Worm (Caenorhabditis elegans): ENCODE data around the gene tceb-3.

tceb-3 gene

DNA sequence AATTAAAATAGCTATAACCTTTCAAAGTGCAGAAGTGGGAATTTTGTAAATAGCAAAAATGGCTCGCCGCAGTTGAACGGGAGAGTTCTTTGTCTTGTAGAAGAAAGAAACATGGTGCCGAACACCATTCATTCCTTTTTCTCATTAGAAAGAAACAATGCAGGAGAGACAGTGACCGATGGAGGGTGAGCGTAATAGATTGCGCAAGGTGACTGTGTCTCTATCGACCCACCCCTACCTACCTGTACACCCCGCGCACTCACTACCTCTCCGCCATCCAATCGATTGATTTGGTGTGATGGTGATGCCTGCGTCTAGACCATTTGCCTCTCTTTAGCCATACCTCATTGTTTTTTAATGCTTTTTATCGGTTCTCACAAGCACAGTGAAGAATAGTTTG lies 42.0 kb upstream of the tceb-3 start:
- TF ChIP-seq nhr-77 (tag; optimal IDR thresholded peaks at IDR 0.05) (no peak), ets-5 (GFP tag; IDR thresholded peaks at IDR 0.05) (no peak), isw-1 (GFP tag; IDR thresholded peaks at IDR 0.05) (no peak), efl-1 (optimal IDR thresholded peaks at IDR 0.05) (no peak), efl-1 (GFP tag; optimal IDR thresholded peaks at IDR 0.05 in 1 of 2) (no peak), jun-1 (tag; optimal IDR thresholded peaks at IDR 0.05) (no peak), C04F5.9 (tag; optimal IDR thresholded peaks at IDR 0.05) (no peak), vab-15 (tag; optimal IDR thresholded peaks at IDR 0.05) (no peak), aly-2 (tag; optimal IDR thresholded peaks at IDR 0.05) (no peak), skn-1 (tag; optimal IDR thresholded peaks at IDR 0.05) (no peak), dpl-1 (GFP tag; optimal IDR thresholded peaks at IDR 0.05) (no peak), nhr-28 (tag; optimal IDR thresholded peaks at IDR 0.05) (no peak), pag-3 (tag; optimal IDR thresholded peaks at IDR 0.05; ENCODE audit: borderline replicate concordance, insufficient read depth) (no peak), zip-4 (GFP tag; optimal IDR thresholded peaks at IDR 0.05) (no peak), xbp-1 (tag; optimal IDR thresholded peaks at IDR 0.05) (no peak), lin-14 (GFP tag; optimal IDR thresholded peaks at IDR 0.05) (no peak), nhr-12 (tag; optimal IDR thresholded peaks at IDR 0.05) (no peak), tlp-1 (tag; optimal IDR thresholded peaks at IDR 0.05) (no peak)

DNA sequence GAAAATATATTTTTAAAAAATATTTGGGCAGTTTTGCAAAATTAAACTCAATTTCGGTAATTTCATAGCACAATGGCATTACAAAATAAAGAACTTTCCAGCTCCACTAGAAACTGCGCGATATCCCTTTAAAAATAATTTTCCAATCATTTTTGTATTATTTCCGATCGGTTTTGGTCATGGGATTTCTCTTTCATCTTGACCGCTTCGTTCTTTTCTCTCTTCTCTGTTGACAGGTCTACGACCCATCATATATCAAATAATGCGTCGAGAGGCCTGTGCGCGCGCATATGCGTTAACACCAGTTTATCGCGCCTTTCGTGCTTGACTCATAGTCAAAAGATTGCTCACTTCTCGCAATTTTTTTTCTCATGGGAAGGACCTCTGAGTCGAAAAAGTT lies 41.4 kb upstream of the tceb-3 start:
- no peak for TF ChIP-seq irx-1 (tag; optimal IDR thresholded peaks at IDR 0.05)
- TF ChIP-seq egl-13 (tag; optimal IDR thresholded peaks at IDR 0.05): no peak
- peak; percentile 74 for TF ChIP-seq blmp-1 (tag; optimal IDR thresholded peaks at IDR 0.05)
- peak; percentile 53 for TF ChIP-seq nhr-85 (tag)
- TF ChIP-seq lin-35 (GFP tag; optimal IDR thresholded peaks at IDR 0.05): peak in 1 of 2 experiments; percentile 6

DNA sequence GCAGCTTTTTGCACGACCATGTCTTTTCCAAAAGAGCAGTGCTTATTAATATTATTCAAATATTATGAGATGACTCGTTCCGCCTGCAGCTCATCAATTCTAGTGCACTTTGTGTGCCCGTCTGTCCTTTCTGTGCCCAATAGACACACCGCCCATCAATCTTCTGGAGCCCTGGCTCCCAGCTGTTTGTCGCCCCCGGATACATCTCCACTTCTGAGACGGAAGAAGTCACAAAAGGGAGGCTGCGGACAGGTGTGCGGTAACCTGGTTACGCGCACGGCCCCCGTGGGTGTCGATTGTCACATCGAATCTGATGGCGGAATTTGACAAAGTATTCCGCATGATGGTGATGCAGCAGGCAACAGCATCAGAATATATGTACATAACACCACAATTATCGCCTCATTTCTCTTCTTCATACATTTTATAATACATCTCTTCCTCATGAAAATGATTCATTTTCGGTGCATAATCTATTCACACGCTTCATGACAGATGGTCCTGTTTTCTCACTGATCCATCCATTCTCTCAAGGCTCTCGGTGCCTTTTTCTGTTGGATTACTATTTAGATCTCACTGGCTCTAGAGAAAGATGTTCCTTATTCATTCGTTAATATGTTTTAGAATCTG lies 39.4 kb upstream of the tceb-3 start:
- no peak for TF ChIP-seq egl-13 (tag; optimal IDR thresholded peaks at IDR 0.05)
- TF ChIP-seq elt-2 (tag; optimal IDR thresholded peaks at IDR 0.05): no peak
- TF ChIP-seq tbx-2 (tag; optimal IDR thresholded peaks at IDR 0.05): peak; percentile 24
- TF ChIP-seq ztf-11 (tag; optimal IDR thresholded peaks at IDR 0.05): peak in 1 of 2 experiments; percentile 14
- TF ChIP-seq nhr-85 (tag): peak; percentile 57

DNA sequence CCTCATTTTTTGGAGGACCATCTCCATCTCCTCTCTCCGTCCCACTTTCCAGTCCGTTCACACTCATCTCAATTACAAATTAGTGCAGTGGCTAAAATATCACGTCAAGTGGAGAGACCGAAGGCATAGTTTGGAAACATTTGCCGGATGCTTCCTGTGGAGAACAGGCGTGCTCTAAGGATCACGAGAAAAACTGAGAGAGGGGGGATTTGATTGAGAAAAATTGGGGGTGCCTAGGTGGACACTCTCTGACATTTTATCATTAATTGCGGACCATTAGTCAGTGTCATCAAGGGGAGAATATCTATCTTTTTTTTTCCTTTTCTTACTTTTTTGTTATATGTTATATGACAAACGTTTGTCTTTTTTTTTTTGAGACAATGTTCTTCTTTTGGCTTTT lies 34.8 kb upstream of the tceb-3 start:
- TF ChIP-seq rnt-1 (tag; optimal IDR thresholded peaks at IDR 0.05) (peak; percentile 57), vab-15 (tag; optimal IDR thresholded peaks at IDR 0.05) (no peak), zag-1 (tag; optimal IDR thresholded peaks at IDR 0.05) (no peak), sup-37 (GFP tag; optimal IDR thresholded peaks at IDR 0.05) (no peak), nhr-71 (tag; optimal IDR thresholded peaks at IDR 0.05) (peak; percentile 55), unc-86 (tag; optimal IDR thresholded peaks at IDR 0.05) (no peak), nhr-76 (tag; optimal IDR thresholded peaks at IDR 0.05) (no peak), aly-2 (tag; optimal IDR thresholded peaks at IDR 0.05) (no peak), efl-3 (GFP tag; optimal IDR thresholded peaks at IDR 0.05) (no peak), lin-39 (tag; optimal IDR thresholded peaks at IDR 0.05) (peak; percentile 38), ets-5 (GFP tag; IDR thresholded peaks at IDR 0.05) (no peak), lin-14 (GFP tag; optimal IDR thresholded peaks at IDR 0.05) (peak; percentile 74), nhr-84 (tag; optimal IDR thresholded peaks at IDR 0.05) (no peak), irx-1 (tag; optimal IDR thresholded peaks at IDR 0.05) (no peak), unc-130 (tag; optimal IDR thresholded peaks at IDR 0.05) (peak; percentile 43), ztf-11 (tag; optimal IDR thresholded peaks at IDR 0.05) (no peak), jun-1 (tag; optimal IDR thresholded peaks at IDR 0.05) (no peak), fos-1 (tag; optimal IDR thresholded peaks at IDR 0.05) (no peak), snu-23 (GFP tag; optimal IDR thresholded peaks at IDR 0.05) (peak; percentile 5), lsy-2 (tag; optimal IDR thresholded peaks at IDR 0.05) (peak in 1 of 2 experiments; percentile 25)
